Worm (Caenorhabditis elegans) whole organism, L3 larva: Measurements from ENCODE around the gene smrc-1.

Experiments used
- R02D3.7 ChIP-seq: fragments of 150-350 bp; optimal IDR thresholded peaks from 2 replicates; lab custom pipeline; 2014; ENCODE audit warnings: missing biosample characterization, missing genetic modification characterization
- ZK546.5 ChIP-seq: sonication (generic microtip); optimal IDR thresholded peaks from 2 replicates; lab custom pipeline; 2017; ENCODE audit warnings: missing biosample characterization, missing genetic modification characterization
- aly-2 ChIP-seq: fragments of 150-350 bp; optimal IDR thresholded peaks from 2 replicates; lab custom pipeline; 2014; ENCODE audit warnings: missing biosample characterization, missing genetic modification characterization
- ama-1 ChIP-seq: fragments of 150-350 bp; optimal IDR thresholded peaks from 2 replicates; lab custom pipeline; 2018
- ceh-16 ChIP-seq: sonication (generic microtip); optimal IDR thresholded peaks from 2 replicates; lab custom pipeline; 2017; ENCODE audit warnings: missing biosample characterization, missing genetic modification characterization
- ceh-28 ChIP-seq: fragments of 150-350 bp; optimal IDR thresholded peaks from 2 replicates; lab custom pipeline; 2014; ENCODE audit warnings: missing biosample characterization, missing genetic modification reagents, missing genetic modification characterization
- ceh-82 ChIP-seq: fragments of 150-350 bp; optimal IDR thresholded peaks from 2 replicates; lab custom pipeline; 2014; ENCODE audit warnings: missing biosample characterization, missing genetic modification characterization
- ceh-9 ChIP-seq: sonication (generic microtip); optimal IDR thresholded peaks from 2 replicates; lab custom pipeline; 2018; ENCODE audit warnings: missing biosample characterization, missing genetic modification characterization
- daf-12 ChIP-seq: fragments of 150-350 bp; optimal IDR thresholded peaks from 2 replicates; lab custom pipeline; 2014; ENCODE audit warnings: missing biosample characterization, missing genetic modification reagents, missing genetic modification characterization
- egl-27 ChIP-seq: sonication (generic microtip); optimal IDR thresholded peaks from 4 replicates; lab custom pipeline; 2017; ENCODE audit warnings: missing biosample characterization, missing genetic modification reagents, missing genetic modification characterization
- egl-5 ChIP-seq: fragments of 150-350 bp; optimal IDR thresholded peaks from 2 replicates; lab custom pipeline; 2017; ENCODE audit warnings: missing biosample characterization, missing genetic modification reagents, missing genetic modification characterization, inconsistent platforms
- elt-1 ChIP-seq: fragments of 150-350 bp; optimal IDR thresholded peaks from 2 replicates; lab custom pipeline; 2014; ENCODE audit warnings: missing biosample characterization, missing genetic modification characterization
- elt-2 ChIP-seq: sonication (generic microtip); optimal IDR thresholded peaks from 2 replicates; lab custom pipeline; 2016; ENCODE audit warnings: missing genetic modification reagents, mild to moderate bottlenecking, missing genetic modification characterization, missing compliant biosample characterization
- elt-3 ChIP-seq, 3 experiments: fragments of 150-350 bp in 1 of 3; sonication (generic microtip) in 2 of 3; optimal IDR thresholded peaks; 2 replicates in 2 of 3; 4 replicates in 1 of 3; lab custom pipeline; 2014 to 2017; ENCODE audit warnings: missing biosample characterization in 3 of 3, missing genetic modification characterization in 3 of 3
- eor-1 ChIP-seq, 2 experiments: fragments of 150-350 bp; optimal IDR thresholded peaks; 2 replicates each; lab custom pipeline; 2014 to 2018; ENCODE audit warnings: missing biosample characterization in 2 of 2, missing genetic modification characterization in 2 of 2
- fkh-10 ChIP-seq: sonication (generic microtip); optimal IDR thresholded peaks from 2 replicates; lab custom pipeline; 2017; ENCODE audit warnings: missing biosample characterization, missing genetic modification reagents, missing genetic modification characterization
- fkh-2 ChIP-seq: fragments of 150-350 bp; optimal IDR thresholded peaks from 2 replicates; lab custom pipeline; 2014; ENCODE audit warnings: missing biosample characterization, missing genetic modification reagents, missing genetic modification characterization
- fos-1 ChIP-seq: fragments of 150-350 bp; optimal IDR thresholded peaks from 2 replicates; lab custom pipeline; 2014; ENCODE audit warnings: missing biosample characterization, missing genetic modification characterization
- hmg-11 ChIP-seq: sonication (generic microtip); optimal IDR thresholded peaks from 2 replicates; lab custom pipeline; 2016; ENCODE audit warnings: missing genetic modification characterization, missing compliant biosample characterization
- jun-1 ChIP-seq: fragments of 150-350 bp; optimal IDR thresholded peaks from 2 replicates; lab custom pipeline; 2014; ENCODE audit warnings: missing biosample characterization, missing genetic modification reagents, missing genetic modification characterization
- lin-15B ChIP-seq: fragments of 150-350 bp; optimal IDR thresholded peaks from 2 replicates; lab custom pipeline; 2014; ENCODE audit warnings: missing biosample characterization, missing genetic modification characterization
- lin-39 ChIP-seq: fragments of 150-350 bp; optimal IDR thresholded peaks from 2 replicates; lab custom pipeline; 2018; ENCODE audit warnings: missing biosample characterization, missing genetic modification reagents, missing genetic modification characterization
- lsy-12 ChIP-seq: sonication (generic microtip); optimal IDR thresholded peaks from 2 replicates; lab custom pipeline; 2016; ENCODE audit warnings: mild to moderate bottlenecking, missing genetic modification characterization, missing compliant biosample characterization
- mdl-1 ChIP-seq: fragments of 150-350 bp; optimal IDR thresholded peaks from 2 replicates; lab custom pipeline; 2014; ENCODE audit warnings: missing biosample characterization, missing genetic modification characterization
- mml-1 ChIP-seq: fragments of 150-350 bp; sonication (generic microtip); optimal IDR thresholded peaks from 3 replicates; lab custom pipeline; 2014; ENCODE audit warnings: missing biosample characterization, missing genetic modification characterization
- nfya-1 ChIP-seq: sonication (generic microtip); optimal IDR thresholded peaks from 2 replicates; lab custom pipeline; 2017; ENCODE audit warnings: missing genetic modification characterization, mild to moderate bottlenecking, missing compliant biosample characterization, antibody characterized with exemption, moderate library complexity; ENCODE audit not compliant: insufficient read depth
- nhr-11 ChIP-seq: fragments of 150-350 bp; optimal IDR thresholded peaks from 2 replicates; lab custom pipeline; 2014; ENCODE audit warnings: missing biosample characterization, missing genetic modification characterization
- nhr-12 ChIP-seq: fragments of 150-350 bp; optimal IDR thresholded peaks from 2 replicates; lab custom pipeline; 2014; ENCODE audit warnings: missing biosample characterization, missing genetic modification characterization
- nhr-23 ChIP-seq: fragments of 150-350 bp; optimal IDR thresholded peaks from 2 replicates; lab custom pipeline; 2014; ENCODE audit warnings: missing biosample characterization, missing genetic modification reagents, missing genetic modification characterization
- nhr-237 ChIP-seq: fragments of 150-350 bp; optimal IDR thresholded peaks from 2 replicates; lab custom pipeline; 2014; ENCODE audit warnings: missing biosample characterization, missing genetic modification characterization
- nhr-25 ChIP-seq: sonication (generic microtip); optimal IDR thresholded peaks from 2 replicates; lab custom pipeline; 2017; ENCODE audit warnings: missing biosample characterization, missing genetic modification characterization
- nhr-28 ChIP-seq: fragments of 150-350 bp; optimal IDR thresholded peaks from 2 replicates; lab custom pipeline; 2014; ENCODE audit warnings: missing biosample characterization, missing genetic modification characterization
- nhr-43 ChIP-seq: sonication (generic microtip); optimal IDR thresholded peaks from 2 replicates; lab custom pipeline; 2016; ENCODE audit warnings: mild to moderate bottlenecking, missing genetic modification characterization, missing compliant biosample characterization; ENCODE audit not compliant: poor library complexity, severe bottlenecking
- nhr-67 ChIP-seq: fragments of 150-350 bp; optimal IDR thresholded peaks from 2 replicates; lab custom pipeline; 2014; ENCODE audit warnings: missing biosample characterization, missing genetic modification characterization
- nhr-76 ChIP-seq: fragments of 150-350 bp; sonication (generic microtip); optimal IDR thresholded peaks from 5 replicates; lab custom pipeline; 2014; ENCODE audit warnings: missing biosample characterization, missing genetic modification characterization
- nhr-77 ChIP-seq: fragments of 150-350 bp; optimal IDR thresholded peaks from 2 replicates; lab custom pipeline; 2014; ENCODE audit warnings: missing biosample characterization, missing genetic modification characterization
- pha-4 ChIP-seq: fragments of 150-350 bp; optimal IDR thresholded peaks from 2 replicates; lab custom pipeline; 2014; ENCODE audit warnings: missing biosample characterization, missing genetic modification reagents, missing genetic modification characterization
- pqm-1 ChIP-seq: fragments of 150-350 bp; optimal IDR thresholded peaks from 2 replicates; lab custom pipeline; 2017; ENCODE audit warnings: missing biosample characterization, missing genetic modification characterization, inconsistent platforms
- sea-2 ChIP-seq: fragments of 150-350 bp; sonication (generic microtip); optimal IDR thresholded peaks from 4 replicates; lab custom pipeline; 2014; ENCODE audit warnings: missing biosample characterization, missing genetic modification reagents, missing genetic modification characterization
- skn-1 ChIP-seq: fragments of 150-350 bp; optimal IDR thresholded peaks from 2 replicates; lab custom pipeline; 2014; ENCODE audit warnings: missing biosample characterization, missing genetic modification characterization
- snpc-4 ChIP-seq: fragments of 150-350 bp; optimal IDR thresholded peaks from 2 replicates; lab custom pipeline; 2014; ENCODE audit warnings: missing biosample characterization, missing genetic modification characterization
- tbx-2 ChIP-seq: sonication (generic microtip); optimal IDR thresholded peaks from 2 replicates; lab custom pipeline; 2016; ENCODE audit warnings: mild to moderate bottlenecking, missing genetic modification characterization, missing compliant biosample characterization
- unc-39 ChIP-seq: sonication (generic microtip); optimal IDR thresholded peaks from 4 replicates; lab custom pipeline; 2017; ENCODE audit warnings: missing biosample characterization, missing genetic modification characterization
- unc-62 ChIP-seq: fragments of 150-350 bp; sonication (generic microtip); optimal IDR thresholded peaks from 4 replicates; lab custom pipeline; 2014; ENCODE audit warnings: missing biosample characterization, missing genetic modification reagents, missing genetic modification characterization
- zag-1 ChIP-seq: fragments of 150-350 bp; optimal IDR thresholded peaks from 2 replicates; lab custom pipeline; 2014; ENCODE audit warnings: missing biosample characterization, missing genetic modification characterization
- ztf-11 ChIP-seq: fragments of 150-350 bp; optimal IDR thresholded peaks from 2 replicates; lab custom pipeline; 2014; ENCODE audit warnings: missing biosample characterization, missing genetic modification characterization
- ztf-4 ChIP-seq: fragments of 150-350 bp; optimal IDR thresholded peaks from 2 replicates; lab custom pipeline; 2014; ENCODE audit warnings: missing biosample characterization, missing genetic modification characterization

The smrc-1 gene

DNA sequence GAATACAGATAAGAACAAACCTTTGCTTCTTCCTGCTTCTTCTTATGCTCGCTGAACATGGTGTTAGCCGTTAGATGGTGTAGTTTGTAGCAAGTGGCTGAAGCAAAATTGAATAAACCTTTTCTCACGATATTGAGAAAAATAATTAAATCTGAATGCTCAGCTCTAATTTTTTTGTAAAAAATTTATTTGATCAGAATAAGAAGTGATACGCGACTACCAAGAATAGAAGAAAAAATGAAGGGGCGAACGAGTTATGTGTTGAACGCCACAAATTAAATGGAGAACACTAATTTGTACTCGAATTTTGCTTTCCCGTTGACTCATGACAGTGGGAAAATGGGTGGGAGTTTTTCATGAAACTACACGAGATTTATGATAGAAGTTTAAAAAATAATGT, 47.5 kb upstream of the smrc-1 start, which contains the start of gene C56G2.9:
TSS of gene C56G2.9 (minus strand) at position 101 of the 400 bp plus-strand sequence.
- TF ChIP-seq nhr-11 (tag; lab: Kevin White, UChicago), result no peak
- TF ChIP-seq ztf-11 (tag; lab: Kevin White, UChicago), result no peak
- no peak for TF ChIP-seq fkh-2 (tag; lab: Kevin White, UChicago)
- TF ChIP-seq nhr-76, result no peak
- TF ChIP-seq nhr-77 (tag; lab: Kevin White, UChicago), result no peak
- no peak for TF ChIP-seq snpc-4 (tag; lab: Kevin White, UChicago)
- TF ChIP-seq pha-4 (tag; lab: Kevin White, UChicago), result no peak
- TF ChIP-seq nhr-237 (tag; lab: Kevin White, UChicago), result no peak
- TF ChIP-seq ceh-82, result no peak
- TF ChIP-seq R02D3.7 (tag; lab: Kevin White, UChicago), result no peak
- TF ChIP-seq elt-1 (tag; lab: Kevin White, UChicago), result no peak
- no peak for TF ChIP-seq egl-5 (tag; lab: Kevin White, UChicago)
- TF ChIP-seq fos-1 (tag; lab: Kevin White, UChicago), result no peak
- TF ChIP-seq jun-1 (tag; lab: Kevin White, UChicago), result no peak
- TF ChIP-seq elt-3 (tag; optimal IDR thresholded peaks at IDR 0.05; lab: Kevin White, UChicago), result no peak
- no peak for TF ChIP-seq skn-1 (tag; lab: Kevin White, UChicago)
- TF ChIP-seq ama-1 (lab: Kevin White, UChicago), result no peak
- TF ChIP-seq ceh-9 (tag; lab: Kevin White, UChicago), result no peak
- TF ChIP-seq hmg-11 (tag; lab: Kevin White, UChicago), result no peak

- peak; percentile 79 for TF ChIP-seq nhr-23 (tag; lab: Kevin White, UChicago)
- peak; percentile 92 for TF ChIP-seq nfya-1 (tag; lab: Kevin White, UChicago)
- TF ChIP-seq eor-1 (tag; optimal IDR thresholded peaks at IDR 0.05; lab: Kevin White, UChicago), result no peak
- TF ChIP-seq snpc-4 (tag; lab: Kevin White, UChicago), result peak; percentile 81
- TF ChIP-seq nhr-67 (tag; lab: Kevin White, UChicago), result no peak
- TF ChIP-seq lsy-12 (tag; lab: Kevin White, UChicago), result peak; percentile 75
- peak; percentile 35 for TF ChIP-seq tbx-2 (tag; lab: Kevin White, UChicago)
- peak; percentile 73 for TF ChIP-seq ama-1 (lab: Kevin White, UChicago)
- no peak for TF ChIP-seq daf-12 (tag; lab: Kevin White, UChicago)
- peak; percentile 36 for TF ChIP-seq nhr-43 (tag; lab: Kevin White, UChicago)
- TF ChIP-seq zag-1, result no peak
- no peak for TF ChIP-seq unc-39 (tag; lab: Kevin White, UChicago)
- TF ChIP-seq ceh-28 (tag; lab: Kevin White, UChicago), result peak; percentile 47
- TF ChIP-seq ztf-11 (tag; lab: Kevin White, UChicago), result no peak
- TF ChIP-seq ceh-16 (tag; lab: Kevin White, UChicago), result no peak
- TF ChIP-seq mdl-1, result no peak
- no peak for TF ChIP-seq ceh-9 (tag; lab: Kevin White, UChicago)
- no peak for TF ChIP-seq elt-1 (tag; lab: Kevin White, UChicago)
- no peak for TF ChIP-seq fos-1 (tag; lab: Kevin White, UChicago)
- TF ChIP-seq nhr-11 (tag; lab: Kevin White, UChicago), result no peak
- TF ChIP-seq ZK546.5 (tag; lab: Kevin White, UChicago), result no peak
- no peak for TF ChIP-seq fkh-10 (GFP tag; lab: Kevin White, UChicago)
- TF ChIP-seq nhr-237 (tag; lab: Kevin White, UChicago), result no peak
- no peak for TF ChIP-seq nhr-76
- TF ChIP-seq fkh-2 (tag; lab: Kevin White, UChicago), result no peak
- no peak for TF ChIP-seq unc-62
- TF ChIP-seq R02D3.7 (tag; lab: Kevin White, UChicago), result peak; percentile 53
- peak; percentile 95 for TF ChIP-seq pha-4 (tag; lab: Kevin White, UChicago)
- peak; percentile 87 for TF ChIP-seq nhr-25 (tag; lab: Kevin White, UChicago)
- TF ChIP-seq nhr-12, result no peak
- TF ChIP-seq pqm-1, result peak; percentile 36
- peak; percentile 72 for TF ChIP-seq jun-1 (tag; lab: Kevin White, UChicago)
- TF ChIP-seq egl-5 (tag; lab: Kevin White, UChicago), result no peak
- no peak for TF ChIP-seq egl-27 (tag; lab: Kevin White, UChicago)
- peak; percentile 92 for TF ChIP-seq hmg-11 (tag; lab: Kevin White, UChicago)
- TF ChIP-seq mml-1, result no peak
- TF ChIP-seq nhr-77 (tag; lab: Kevin White, UChicago), result no peak
- peak; percentile 81 for TF ChIP-seq lin-15B
- TF ChIP-seq elt-2 (tag; lab: Kevin White, UChicago), result peak; percentile 54
- no peak for TF ChIP-seq elt-3 (tag; optimal IDR thresholded peaks at IDR 0.05; lab: Kevin White, UChicago)
- TF ChIP-seq skn-1 (tag; lab: Kevin White, UChicago), result peak; percentile 32
- peak; percentile 54 for TF ChIP-seq ceh-82
- TF ChIP-seq nhr-28 (tag; lab: Kevin White, UChicago), result no peak
- TF ChIP-seq aly-2 (tag; lab: Kevin White, UChicago), result no peak
- no peak for TF ChIP-seq ztf-4 (tag; lab: Kevin White, UChicago)
- TF ChIP-seq lin-39 (tag; lab: Kevin White, UChicago), result peak; percentile 52
- TF ChIP-seq sea-2 (GFP tag; lab: Kevin White, UChicago), result no peak
- TF ChIP-seq, all 47 proteins: peak for 19
These were observed 46.0 kb upstream of the smrc-1 start for ce11 chrIII:6344737-6345136.
